Fruit fly (Drosophila melanogaster): ENCODE results near the gene RpL36A.

dm6 chr2L:8034734-8035133 lies 8.0 kb downstream of the RpL36A start:
- TF ChIP-seq zen (tag; optimal IDR thresholded peaks at IDR 0.05) (no peak), CG11696 (GFP tag; IDR thresholded peaks at IDR 0.05) (peak; percentile 88), CG5953 (GFP tag; IDR thresholded peaks at IDR 0.05) (peak; percentile 53; the same call in 1 of the 2 replicates), B-H1 (GFP tag; IDR thresholded peaks at IDR 0.05) (peak; percentile 43; the same call in 2 of the 3 replicates), h (optimal IDR thresholded peaks at IDR 0.05) (no peak), fd64A (GFP tag; optimal IDR thresholded peaks at IDR 0.05) (no peak), kni (GFP tag; optimal IDR thresholded peaks at IDR 0.05) (no peak), CG7372 (GFP tag; IDR thresholded peaks at IDR 0.05) (peak; percentile 68), mam (GFP tag; optimal IDR thresholded peaks at IDR 0.05) (peak; percentile 48), CG17612 (GFP tag; IDR thresholded peaks at IDR 0.05) (peak; percentile 48; the same call in 1 of the 2 replicates), CG2889 (GFP tag; IDR thresholded peaks at IDR 0.05) (0 out of 3 replicates have a peak, but pooled peaks have one; percentile 35)
